Worm (Caenorhabditis elegans) whole organism, mixed stage, embryonic: ENCODE data around the gene him-3.

Source experiments
- ces-1 ChIP-seq: fragments of 150-350 bp; optimal IDR thresholded peaks from 2 replicates; lab custom pipeline; 2014; ENCODE audit warnings: missing biosample characterization, missing genetic modification reagents, missing genetic modification characterization
- lin-13 ChIP-seq: fragments of 150-350 bp; optimal IDR thresholded peaks from 2 replicates; lab custom pipeline; 2014; ENCODE audit warnings: missing biosample characterization, missing genetic modification characterization
- mep-1 ChIP-seq: fragments of 150-350 bp; optimal IDR thresholded peaks from 2 replicates; lab custom pipeline; 2017; ENCODE audit warnings: missing biosample characterization, missing genetic modification reagents, missing genetic modification characterization, inconsistent platforms
- nhr-237 ChIP-seq: fragments of 150-350 bp; optimal IDR thresholded peaks from 2 replicates; lab custom pipeline; 2014; ENCODE audit warnings: missing biosample characterization, missing genetic modification characterization
- nhr-28 ChIP-seq: fragments of 150-350 bp; optimal IDR thresholded peaks from 2 replicates; lab custom pipeline; 2014; ENCODE audit warnings: missing biosample characterization, missing genetic modification characterization
- nhr-76 ChIP-seq: sonication (generic microtip); optimal IDR thresholded peaks from 2 replicates; lab custom pipeline; 2017; ENCODE audit warnings: missing biosample characterization, missing genetic modification characterization
- snpc-4 ChIP-seq: fragments of 150-350 bp; optimal IDR thresholded peaks from 2 replicates; lab custom pipeline; 2014; ENCODE audit warnings: missing biosample characterization, missing genetic modification characterization
- unc-120 ChIP-seq: sonication (generic microtip); optimal IDR thresholded peaks from 2 replicates; lab custom pipeline; 2017; ENCODE audit warnings: missing genetic modification characterization, missing compliant biosample characterization; ENCODE audit not compliant: poor library complexity, severe bottlenecking
- unc-62 ChIP-seq: fragments of 150-350 bp; optimal IDR thresholded peaks from 2 replicates; lab custom pipeline; 2014; ENCODE audit warnings: missing biosample characterization, missing genetic modification reagents, missing genetic modification characterization

DNA sequence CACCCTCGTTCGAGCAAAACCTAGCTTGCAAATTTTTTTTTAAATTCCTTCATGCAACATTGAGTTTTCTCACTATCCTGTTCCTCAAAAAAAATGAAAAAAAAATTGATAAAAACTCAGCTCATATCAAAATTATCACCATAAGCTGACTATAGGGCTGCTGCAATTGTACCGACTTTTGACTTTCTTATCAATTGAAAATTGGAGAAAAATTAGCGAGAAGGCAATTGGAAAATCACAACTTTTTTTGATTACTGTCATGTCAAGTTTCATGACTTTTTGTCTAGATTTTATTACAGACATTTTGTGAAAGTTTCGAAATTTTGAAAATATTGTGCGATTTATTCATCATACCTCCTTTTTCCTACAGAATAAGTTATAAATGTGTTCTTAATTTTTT is 48.5 kb downstream of the him-3 start:
- TF ChIP-seq ces-1 (GFP tag; lab: Kevin White, UChicago) (no peak), nhr-28 (tag; lab: Kevin White, UChicago) (no peak), nhr-76 (no peak), nhr-237 (tag; lab: Kevin White, UChicago) (no peak), snpc-4 (tag; lab: Kevin White, UChicago) (no peak), mep-1 (tag; lab: Kevin White, UChicago) (no peak), lin-13 (tag; lab: Kevin White, UChicago) (no peak), unc-120 (tag; lab: Kevin White, UChicago) (no peak), unc-62 (no peak)
